Fruit fly (Drosophila melanogaster) whole organism, pupa: ENCODE data around the gene RpS28a.

ENCODE experiments used
- CG12605 ChIP-seq: fragments of 200-800 bp; sonication (Bioruptor generic); IDR thresholded peaks from 2 replicates; pipeline ENCODE4 v1.3.6; 2022; ENCODE audit warnings: missing biosample characterization, missing genetic modification characterization
- CG13204 ChIP-seq: fragments of 200-800 bp; sonication (Bioruptor generic); optimal IDR thresholded peaks from 2 replicates; lab custom pipeline; 2018; ENCODE audit warnings: missing biosample characterization, mild to moderate bottlenecking, missing genetic modification characterization, moderate library complexity
- CG17806 ChIP-seq: fragments of 200-800 bp; sonication (Bioruptor generic); optimal IDR thresholded peaks from 2 replicates; lab custom pipeline; 2018; ENCODE audit warnings: missing biosample characterization, mild to moderate bottlenecking, missing genetic modification characterization, moderate library complexity
- CG9948 ChIP-seq: fragments of 200-800 bp; sonication (Bioruptor generic); optimal IDR thresholded peaks from 2 replicates; lab custom pipeline; 2018; ENCODE audit warnings: missing biosample characterization, mild to moderate bottlenecking, missing genetic modification characterization, moderate library complexity
- D1 ChIP-seq: fragments of 200-800 bp; sonication (Bioruptor generic); optimal IDR thresholded peaks from 2 replicates; lab custom pipeline; 2018; ENCODE audit warnings: missing biosample characterization, mild to moderate bottlenecking, missing genetic modification characterization, moderate library complexity
- Ets98B ChIP-seq: fragments of 200-800 bp; sonication (Bioruptor generic); IDR thresholded peaks from 2 replicates; pipeline ENCODE4 v1.3.6; 2022; ENCODE audit warnings: missing biosample characterization, missing genetic modification characterization
- Snoo ChIP-seq: fragments of 200-800 bp; sonication (Bioruptor generic); optimal IDR thresholded peaks from 3 replicates; lab custom pipeline; 2017; ENCODE audit warnings: missing biosample characterization, mild to moderate bottlenecking, missing genetic modification characterization, inconsistent platforms

DNA sequence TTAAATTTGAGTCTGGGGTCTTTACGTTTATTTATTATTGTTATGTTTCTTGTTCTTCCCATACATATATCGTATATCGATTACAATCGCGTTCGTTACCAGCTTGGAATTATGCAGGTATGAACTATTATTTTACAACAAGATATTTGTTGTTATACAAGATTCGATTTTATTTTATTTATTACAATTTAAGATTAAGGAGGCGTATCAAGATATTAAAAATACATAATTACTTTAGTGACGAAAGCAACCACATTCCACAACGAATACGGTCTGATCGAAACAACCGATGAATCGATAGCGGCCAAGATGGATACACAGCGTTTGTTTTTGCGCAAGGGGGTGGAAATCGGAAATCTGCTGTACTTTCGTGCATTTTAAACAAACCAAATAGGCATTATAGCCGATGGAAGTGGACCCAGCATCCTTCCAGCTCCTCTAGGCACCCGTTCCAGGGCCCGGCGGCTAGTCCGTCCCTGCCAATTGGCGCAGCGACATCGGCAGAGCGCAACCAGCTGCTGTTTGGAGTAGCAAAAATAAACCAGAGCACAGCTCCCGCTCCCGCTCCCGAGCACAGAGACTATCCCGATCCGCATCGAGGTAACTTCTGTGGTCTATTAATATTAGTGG is 24.7 kb downstream of the RpS28a start, which contains the start of the genes CG15525 and CG11504:
- no peak for TF ChIP-seq Snoo (tag; lab: Kevin White, UChicago)
- TF ChIP-seq Ets98B (GFP tag; lab: Robert Waterston, UW): peak; percentile 19; the same call in 1 of the 2 replicates
- no peak for TF ChIP-seq D1 (tag; lab: Kevin White, UChicago)
- TF ChIP-seq CG13204: no peak
- no peak for TF ChIP-seq CG12605
- no peak for TF ChIP-seq CG17806 (tag; lab: Kevin White, UChicago)
- TF ChIP-seq CG9948 (tag; lab: Kevin White, UChicago): no peak
